Worm (Caenorhabditis elegans) whole organism, late embryonic: ENCODE measurements around the gene M176.9.

Experiments used
- C08G9.2 ChIP-seq: sonication (generic microtip); optimal IDR thresholded peaks from 2 replicates; lab custom pipeline; 2016; ENCODE audit warnings: mild to moderate bottlenecking, missing genetic modification characterization, moderate library complexity, missing compliant biosample characterization
- K02D7.2 ChIP-seq: sonication (generic microtip); optimal IDR thresholded peaks from 2 replicates; lab custom pipeline; 2017; ENCODE audit warnings: mild to moderate bottlenecking, missing genetic modification characterization, missing compliant biosample characterization
- K09A11.1 ChIP-seq: sonication (generic microtip); optimal IDR thresholded peaks from 2 replicates; lab custom pipeline; 2017; ENCODE audit warnings: antibody characterized with exemption, mild to moderate bottlenecking, missing genetic modification characterization, missing compliant biosample characterization; ENCODE audit not compliant: insufficient read depth
- ceh-14 ChIP-seq: sonication (generic microtip); optimal IDR thresholded peaks from 2 replicates; lab custom pipeline; 2016; ENCODE audit warnings: missing genotype, missing genetic modification characterization, missing compliant biosample characterization
- ceh-18 ChIP-seq: sonication (generic microtip); optimal IDR thresholded peaks from 2 replicates; lab custom pipeline; 2016; ENCODE audit warnings: missing genetic modification characterization, missing compliant biosample characterization
- ceh-19 ChIP-seq: fragments of 200-800 bp; sonication (Bioruptor generic); optimal IDR thresholded peaks from 2 replicates; lab custom pipeline; 2018; ENCODE audit warnings: mild to moderate bottlenecking, missing genetic modification characterization, missing compliant biosample characterization
- ceh-24 ChIP-seq: sonication (generic microtip); optimal IDR thresholded peaks from 2 replicates; lab custom pipeline; 2016; ENCODE audit warnings: mild to moderate bottlenecking, missing genetic modification characterization, missing compliant biosample characterization
- ceh-31 ChIP-seq: sonication (generic microtip); optimal IDR thresholded peaks from 2 replicates; lab custom pipeline; 2016; ENCODE audit warnings: missing genetic modification characterization, missing compliant biosample characterization
- ceh-48 ChIP-seq: sonication (generic microtip); optimal IDR thresholded peaks from 2 replicates; lab custom pipeline; 2016; ENCODE audit warnings: missing genetic modification characterization, inconsistent platforms, missing compliant biosample characterization
- ceh-6 ChIP-seq: fragments of 200-800 bp; sonication (Bioruptor generic); optimal IDR thresholded peaks from 2 replicates; lab custom pipeline; 2018; ENCODE audit warnings: mild to moderate bottlenecking, missing genetic modification characterization, missing compliant biosample characterization
- dve-1 ChIP-seq: sonication (generic microtip); optimal IDR thresholded peaks from 2 replicates; lab custom pipeline; 2017; ENCODE audit warnings: antibody characterized with exemption, mild to moderate bottlenecking, missing genetic modification characterization, missing compliant biosample characterization
- elt-2 ChIP-seq: sonication (generic microtip); optimal IDR thresholded peaks from 2 replicates; lab custom pipeline; 2016; ENCODE audit warnings: missing genetic modification reagents, missing genetic modification characterization, missing compliant biosample characterization
- elt-4 ChIP-seq: sonication (generic microtip); optimal IDR thresholded peaks from 2 replicates; lab custom pipeline; 2016; ENCODE audit warnings: missing genetic modification characterization, missing compliant biosample characterization
- eyg-1 ChIP-seq: sonication (generic microtip); optimal IDR thresholded peaks from 2 replicates; lab custom pipeline; 2016; ENCODE audit warnings: missing genotype, missing genetic modification characterization, missing compliant biosample characterization
- fkh-6 ChIP-seq: sonication (generic microtip); optimal IDR thresholded peaks from 2 replicates; lab custom pipeline; 2016; ENCODE audit warnings: missing genetic modification characterization, missing compliant biosample characterization
- hlh-15 ChIP-seq: sonication (generic microtip); optimal IDR thresholded peaks from 2 replicates; lab custom pipeline; 2016; ENCODE audit warnings: missing genetic modification characterization, missing compliant biosample characterization
- hlh-6 ChIP-seq: sonication (generic microtip); optimal IDR thresholded peaks from 2 replicates; lab custom pipeline; 2016; ENCODE audit warnings: missing genotype, missing genetic modification characterization, missing compliant biosample characterization
- hlh-8 ChIP-seq: sonication (generic microtip); optimal IDR thresholded peaks from 2 replicates; lab custom pipeline; 2016; ENCODE audit warnings: missing genotype, missing genetic modification characterization, missing compliant biosample characterization
- lim-6 ChIP-seq: sonication (generic microtip); optimal IDR thresholded peaks from 2 replicates; lab custom pipeline; 2016; ENCODE audit warnings: missing genetic modification characterization, missing compliant biosample characterization
- lin-11 ChIP-seq: fragments of 200-800 bp; sonication (Bioruptor generic); optimal IDR thresholded peaks from 2 replicates; lab custom pipeline; 2018; ENCODE audit warnings: mild to moderate bottlenecking, missing genetic modification characterization, missing compliant biosample characterization
- madf-2 ChIP-seq: sonication (generic microtip); optimal IDR thresholded peaks from 2 replicates; lab custom pipeline; 2017; ENCODE audit warnings: missing genetic modification characterization, missing compliant biosample characterization
- nfya-1 ChIP-seq: sonication (generic microtip); optimal IDR thresholded peaks from 2 replicates; lab custom pipeline; 2017; ENCODE audit warnings: missing genetic modification characterization, mild to moderate bottlenecking, missing compliant biosample characterization, antibody characterized with exemption, moderate library complexity
- nhr-232 ChIP-seq: sonication (generic microtip); optimal IDR thresholded peaks from 2 replicates; lab custom pipeline; 2016; ENCODE audit warnings: missing genetic modification characterization, missing compliant biosample characterization
- npax-4 ChIP-seq: sonication (generic microtip); optimal IDR thresholded peaks from 2 replicates; lab custom pipeline; 2016; ENCODE audit warnings: missing genetic modification characterization, missing compliant biosample characterization
- odd-2 ChIP-seq: sonication (generic microtip); optimal IDR thresholded peaks from 2 replicates; lab custom pipeline; 2017; ENCODE audit warnings: antibody characterized with exemption, mild to moderate bottlenecking, missing genetic modification characterization, missing compliant biosample characterization
- pag-3 ChIP-seq: sonication (generic microtip); optimal IDR thresholded peaks from 2 replicates; lab custom pipeline; 2016; ENCODE audit warnings: missing compliant biosample characterization, missing genetic modification characterization, borderline replicate concordance
- pat-9 ChIP-seq: fragments of 200-800 bp; sonication (Bioruptor generic); optimal IDR thresholded peaks from 2 replicates; lab custom pipeline; 2018; ENCODE audit warnings: mild to moderate bottlenecking, missing genetic modification characterization, moderate library complexity, missing compliant biosample characterization
- pax-1 ChIP-seq: fragments of 150-350 bp; optimal IDR thresholded peaks from 2 replicates; lab custom pipeline; 2014; ENCODE audit warnings: missing biosample characterization, missing genetic modification characterization
- pha-2 ChIP-seq: sonication (generic microtip); optimal IDR thresholded peaks from 2 replicates; lab custom pipeline; 2017; ENCODE audit warnings: mild to moderate bottlenecking, missing genetic modification characterization, missing compliant biosample characterization
- pqm-1 ChIP-seq: sonication (generic microtip); optimal IDR thresholded peaks from 2 replicates; lab custom pipeline; 2016; ENCODE audit warnings: missing genetic modification characterization, missing compliant biosample characterization
- ref-2 ChIP-seq: sonication (generic microtip); optimal IDR thresholded peaks from 2 replicates; lab custom pipeline; 2016; ENCODE audit warnings: missing genetic modification characterization, missing compliant biosample characterization
- sox-2 ChIP-seq: fragments of 200-800 bp; sonication (Bioruptor generic); IDR thresholded peaks from 2 replicates; pipeline ENCODE4 v1.3.6; 2022; ENCODE audit warnings: missing genetic modification reagents, missing genetic modification characterization, missing compliant biosample characterization
- sox-4 ChIP-seq: sonication (generic microtip); optimal IDR thresholded peaks from 2 replicates; lab custom pipeline; 2017; ENCODE audit warnings: mild to moderate bottlenecking, missing genetic modification characterization, inconsistent platforms, missing compliant biosample characterization
- syd-9 ChIP-seq: sonication (generic microtip); optimal IDR thresholded peaks from 2 replicates; lab custom pipeline; 2016; ENCODE audit warnings: mild to moderate bottlenecking, missing genetic modification characterization, moderate library complexity, missing compliant biosample characterization
- tbx-7 ChIP-seq: sonication (generic microtip); optimal IDR thresholded peaks from 2 replicates; lab custom pipeline; 2016; ENCODE audit warnings: missing genotype, missing genetic modification characterization, missing compliant biosample characterization
- unc-86 ChIP-seq: sonication (generic microtip); optimal IDR thresholded peaks from 2 replicates; lab custom pipeline; 2016; ENCODE audit warnings: missing genetic modification characterization, missing compliant biosample characterization

The M176.9 gene

DNA sequence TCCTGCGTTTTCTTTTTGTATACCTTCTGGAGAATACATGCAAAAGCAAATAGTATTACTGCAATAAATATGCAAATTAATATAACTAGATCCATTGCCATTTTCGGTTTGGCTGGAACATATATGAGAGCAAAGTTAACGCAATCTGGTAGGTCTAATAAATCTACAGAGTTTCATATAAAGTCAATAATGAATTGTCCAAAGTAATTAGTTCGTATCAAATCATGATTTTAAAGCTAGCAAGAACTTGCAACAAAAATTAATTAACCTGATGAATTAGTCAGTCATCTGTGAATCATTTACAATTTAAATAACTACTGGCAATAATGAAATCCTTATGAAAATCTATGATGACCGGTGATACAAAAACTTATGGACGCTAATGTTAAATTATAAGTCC is 34.0 kb upstream of the M176.9 start, which contains the start of gene R09D1.13:
R09D1.13 (minus strand) TSS at position 101 of the 400 bp plus-strand sequence.
- no peak for TF ChIP-seq syd-9

DNA sequence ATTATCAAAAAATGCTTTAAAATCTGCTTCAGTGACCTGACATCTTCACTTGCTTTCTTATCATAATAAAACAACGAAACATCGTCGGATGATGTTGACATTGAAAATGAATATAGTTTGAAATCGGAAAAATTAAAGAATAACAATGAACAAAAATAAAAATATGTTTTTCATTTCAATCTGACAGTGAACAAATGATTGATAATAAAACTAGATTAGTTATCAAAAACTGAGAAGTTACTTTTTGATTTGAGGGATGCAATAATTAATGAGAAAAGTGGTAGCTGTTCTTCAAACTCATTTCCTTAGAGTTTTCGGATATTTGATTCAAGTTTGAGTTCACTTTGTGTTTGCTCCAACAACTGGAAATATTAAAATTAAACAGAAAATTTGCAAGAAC is 32.1 kb upstream of the M176.9 start, which contains the start of gene chil-15:
chil-15 (minus strand) TSS at position 101 of the 400 bp plus-strand sequence.
- TF ChIP-seq hlh-15 (tag; lab: Kevin White, UChicago) (no peak), unc-86 (tag; lab: Kevin White, UChicago) (no peak), ceh-19 (GFP tag; lab: Kevin White, UChicago) (no peak), elt-4 (no peak), C08G9.2 (tag; lab: Kevin White, UChicago) (no peak), lim-6 (tag; lab: Kevin White, UChicago) (no peak), sox-4 (tag; lab: Kevin White, UChicago) (no peak), npax-4 (no peak), pag-3 (tag; lab: Kevin White, UChicago) (no peak), ceh-14 (tag; lab: Kevin White, UChicago) (no peak)
- TF ChIP-seq, all 69 proteins: peak for 0

- TF ChIP-seq elt-4 (no peak), C08G9.2 (tag; lab: Kevin White, UChicago) (no peak), eyg-1 (no peak), pha-2 (no peak), pat-9 (tag; lab: Kevin White, UChicago) (no peak), ceh-48 (tag; lab: Kevin White, UChicago) (no peak), sox-2 (GFP tag; lab: Robert Waterston, UW) (no peak), sox-4 (tag; lab: Kevin White, UChicago) (no peak), lin-11 (no peak), madf-2 (tag; lab: Kevin White, UChicago) (no peak), ceh-19 (GFP tag; lab: Kevin White, UChicago) (no peak), elt-2 (tag; lab: Kevin White, UChicago) (no peak)
Measured at ce11 chrII:9441838-9442237, 30.4 kb upstream of the M176.9 start, which contains the start of gene chil-16. TSS of gene chil-16 (minus strand) at chrII:9441938.

- TF ChIP-seq fkh-6 (tag; lab: Kevin White, UChicago), result no peak
- TF ChIP-seq ref-2 (tag; lab: Kevin White, UChicago), result no peak
- TF ChIP-seq K02D7.2, result no peak
- no peak for TF ChIP-seq hlh-6 (tag; lab: Kevin White, UChicago)
- no peak for TF ChIP-seq tbx-7 (tag; lab: Kevin White, UChicago)
- TF ChIP-seq nfya-1 (tag; lab: Kevin White, UChicago), result no peak
- TF ChIP-seq ceh-6 (GFP tag; lab: Kevin White, UChicago), result no peak
- no peak for TF ChIP-seq hlh-8 (tag; lab: Kevin White, UChicago)
- TF ChIP-seq pqm-1 (tag; lab: Kevin White, UChicago), result no peak
- no peak for TF ChIP-seq lin-11
- TF ChIP-seq sox-4 (tag; lab: Kevin White, UChicago), result no peak
- no peak for TF ChIP-seq ceh-24 (tag; lab: Kevin White, UChicago)
- TF ChIP-seq dve-1, result no peak
- TF ChIP-seq ceh-18 (tag; lab: Kevin White, UChicago), result no peak
- no peak for TF ChIP-seq pha-2
- no peak for TF ChIP-seq npax-4
- TF ChIP-seq odd-2 (tag; lab: Kevin White, UChicago), result no peak
- no peak for TF ChIP-seq ceh-31
- TF ChIP-seq nhr-232 (tag; lab: Kevin White, UChicago), result no peak
- no peak for TF ChIP-seq eyg-1
Measured at ce11 chrII:9440060-9440459, 28.7 kb upstream of the M176.9 start, which contains the start of gene chil-17. TSS of gene chil-17 (minus strand) at chrII:9440160.

ce11 chrII:9438853-9439252 is 27.5 kb upstream of the M176.9 start:
- TF ChIP-seq ceh-31 (no peak), C08G9.2 (tag; lab: Kevin White, UChicago) (no peak), madf-2 (tag; lab: Kevin White, UChicago) (no peak), pag-3 (tag; lab: Kevin White, UChicago) (no peak), K09A11.1 (tag; lab: Kevin White, UChicago) (no peak), pax-1 (tag; lab: Kevin White, UChicago) (no peak), lim-6 (tag; lab: Kevin White, UChicago) (no peak), hlh-6 (tag; lab: Kevin White, UChicago) (no peak), ref-2 (tag; lab: Kevin White, UChicago) (no peak)
